Fruit fly (Drosophila melanogaster) whole organism, embryonic: ENCODE measurements around the gene sbr.

Source experiments
- Atf6 ChIP-seq: fragments of 200-800 bp; sonication (Bioruptor generic); IDR thresholded peaks from 2 replicates; pipeline ENCODE4 v1.3.6; 2022; ENCODE audit warnings: missing biosample characterization, missing genetic modification characterization
- B-H2 ChIP-seq: fragments of 200-800 bp; sonication (Bioruptor generic); optimal IDR thresholded peaks from 2 replicates; lab custom pipeline; 2018; ENCODE audit warnings: missing biosample characterization, mild to moderate bottlenecking, missing genetic modification characterization
- CG11093 ChIP-seq: fragments of 200-800 bp; sonication (Bioruptor generic); IDR thresholded peaks from 3 replicates; pipeline ENCODE4 v1.3.6; 2022; ENCODE audit warnings: missing biosample characterization, missing genetic modification characterization
- CG11696 ChIP-seq: fragments of 200-800 bp; sonication (Bioruptor generic); IDR thresholded peaks from 2 replicates; pipeline ENCODE4 v1.3.6; 2022; ENCODE audit warnings: missing biosample characterization, missing genetic modification characterization
- CG12104 ChIP-seq: fragments of 200-800 bp; sonication (Bioruptor generic); optimal IDR thresholded peaks from 3 replicates; lab custom pipeline; 2016; ENCODE audit warnings: missing biosample characterization, missing genetic modification characterization
- CG14441 ChIP-seq: fragments of 200-800 bp; sonication (Bioruptor generic); IDR thresholded peaks from 2 replicates; pipeline ENCODE4 v1.3.6; 2022; ENCODE audit warnings: missing biosample characterization, missing genetic modification characterization
- CG14710 ChIP-seq: fragments of 200-800 bp; sonication (Bioruptor generic); optimal IDR thresholded peaks from 3 replicates; lab custom pipeline; 2019; ENCODE audit warnings: missing biosample characterization, mild to moderate bottlenecking, missing genetic modification characterization, moderate library complexity
- CG14860 ChIP-seq: fragments of 200-800 bp; sonication (Bioruptor generic); IDR thresholded peaks from 3 replicates; pipeline ENCODE4 v1.3.6; 2022; ENCODE audit warnings: missing biosample characterization, missing genetic modification characterization; ENCODE audit not compliant: partially characterized antibody
- CG15479 ChIP-seq: fragments of 200-800 bp; sonication (Bioruptor generic); optimal IDR thresholded peaks from 3 replicates; lab custom pipeline; 2019; ENCODE audit warnings: missing biosample characterization, mild to moderate bottlenecking, missing genetic modification characterization, moderate library complexity
- CG17359 ChIP-seq: fragments of 200-800 bp; sonication (Bioruptor generic); optimal IDR thresholded peaks from 3 replicates; lab custom pipeline; 2018; ENCODE audit warnings: missing biosample characterization, mild to moderate bottlenecking, missing genetic modification characterization, moderate library complexity
- CG17568 ChIP-seq: fragments of 200-800 bp; sonication (Bioruptor generic); optimal IDR thresholded peaks from 2 replicates; lab custom pipeline; 2018; ENCODE audit warnings: missing biosample characterization, mild to moderate bottlenecking, missing genetic modification characterization, moderate library complexity
- CG30020 ChIP-seq: fragments of 200-800 bp; optimal IDR thresholded peaks from 2 replicates; lab custom pipeline; 2019; ENCODE audit warnings: missing biosample characterization, mild to moderate bottlenecking, missing genetic modification characterization, moderate library complexity
- CG34376 ChIP-seq: fragments of 200-800 bp; sonication (Bioruptor generic); optimal IDR thresholded peaks from 2 replicates; lab custom pipeline; 2018; ENCODE audit warnings: missing biosample characterization, mild to moderate bottlenecking, missing genetic modification characterization
- CG3995 ChIP-seq: fragments of 200-800 bp; sonication (Bioruptor generic); optimal IDR thresholded peaks from 3 replicates; lab custom pipeline; 2016; ENCODE audit warnings: missing biosample characterization, missing genetic modification characterization
- CG4360 ChIP-seq: fragments of 200-800 bp; sonication (Bioruptor generic); IDR thresholded peaks from 2 replicates; pipeline ENCODE4 v1.3.6; 2022; ENCODE audit warnings: missing biosample characterization, missing genetic modification characterization
- CG5180 ChIP-seq: fragments of 200-800 bp; sonication (Bioruptor generic); optimal IDR thresholded peaks from 3 replicates; lab custom pipeline; 2017; ENCODE audit warnings: missing biosample characterization, missing genetic modification characterization, mild to moderate bottlenecking, moderate library complexity, missing genetic modification reagents
- CG6854 ChIP-seq: fragments of 200-800 bp; sonication (Bioruptor generic); optimal IDR thresholded peaks from 3 replicates; lab custom pipeline; 2017; ENCODE audit warnings: missing biosample characterization, mild to moderate bottlenecking, missing genetic modification characterization
- CG7556 ChIP-seq: fragments of 200-800 bp; sonication (Bioruptor generic); optimal IDR thresholded peaks from 2 replicates; lab custom pipeline; 2017; ENCODE audit warnings: missing biosample characterization, mild to moderate bottlenecking, missing genetic modification characterization
- CG8290 ChIP-seq, 3 experiments: fragments of 200-800 bp; sonication (Bioruptor generic); optimal IDR thresholded peaks; 2 replicates each; lab custom pipeline; 2016 to 2019; ENCODE audit warnings: missing biosample characterization in 3 of 3, missing genetic modification characterization in 3 of 3, mild to moderate bottlenecking in 2 of 3, moderate library complexity in 1 of 3
- CG8765 ChIP-seq: fragments of 200-800 bp; sonication (Bioruptor generic); IDR thresholded peaks from 2 replicates; pipeline ENCODE4 v1.3.6; 2022; ENCODE audit warnings: missing biosample characterization, missing genetic modification characterization
- CG9609 ChIP-seq: fragments of 200-800 bp; sonication (Bioruptor generic); optimal IDR thresholded peaks from 3 replicates; lab custom pipeline; 2016; ENCODE audit warnings: missing biosample characterization, missing genetic modification characterization
- CG9817 ChIP-seq: fragments of 200-800 bp; sonication (Bioruptor generic); optimal IDR thresholded peaks from 2 replicates; lab custom pipeline; 2018; ENCODE audit warnings: missing biosample characterization, mild to moderate bottlenecking, missing genetic modification characterization, moderate library complexity
- CG9876 ChIP-seq: fragments of 200-800 bp; sonication (Bioruptor generic); optimal IDR thresholded peaks from 2 replicates; lab custom pipeline; 2016; ENCODE audit warnings: missing biosample characterization, missing genetic modification characterization
- CTCF ChIP-seq: fragments of 200-800 bp; sonication (Bioruptor generic); optimal IDR thresholded peaks from 2 replicates; lab custom pipeline; 2017; ENCODE audit warnings: missing biosample characterization, mild to moderate bottlenecking, missing genetic modification characterization, moderate library complexity
- CrebB ChIP-seq: fragments of 200-800 bp; sonication (Bioruptor generic); optimal IDR thresholded peaks from 3 replicates; lab custom pipeline; 2018; ENCODE audit warnings: missing biosample characterization, mild to moderate bottlenecking, missing genetic modification characterization
- Dek ChIP-seq: fragments of 200-800 bp; sonication (Bioruptor generic); optimal IDR thresholded peaks from 3 replicates; lab custom pipeline; 2019; ENCODE audit warnings: missing biosample characterization, mild to moderate bottlenecking, missing genetic modification characterization, moderate library complexity
- E2f2 ChIP-seq: fragments of 200-800 bp; sonication (Bioruptor generic); IDR thresholded peaks from 2 replicates; pipeline ENCODE4 v1.3.6; 2022; ENCODE audit warnings: missing biosample characterization, missing genetic modification characterization
- H15 ChIP-seq: fragments of 200-800 bp; sonication (Bioruptor generic); IDR thresholded peaks from 3 replicates; pipeline ENCODE4 v1.3.6; 2022; ENCODE audit warnings: missing biosample characterization, missing genetic modification characterization
- H2.0 ChIP-seq: fragments of 200-800 bp; sonication (Bioruptor generic); IDR thresholded peaks from 2 replicates; pipeline ENCODE4 v1.3.6; 2022; ENCODE audit warnings: missing biosample characterization, missing genetic modification characterization
- HLH3B ChIP-seq: fragments of 200-800 bp; sonication (Bioruptor generic); IDR thresholded peaks from 2 replicates; pipeline ENCODE4 v1.3.6; 2022; ENCODE audit warnings: missing biosample characterization, missing genetic modification characterization
- HLH4C ChIP-seq: fragments of 200-800 bp; sonication (Bioruptor generic); IDR thresholded peaks from 3 replicates; pipeline ENCODE4 v1.3.6; 2022; ENCODE audit warnings: missing biosample characterization, missing genetic modification characterization; ENCODE audit not compliant: partially characterized antibody
- Lhr ChIP-seq: fragments of 200-800 bp; sonication (Bioruptor generic); optimal IDR thresholded peaks from 3 replicates; lab custom pipeline; 2017; ENCODE audit warnings: mild to moderate bottlenecking, missing biosample characterization, missing genetic modification reagents, missing genetic modification characterization
- Lim3 ChIP-seq: fragments of 200-800 bp; sonication (Bioruptor generic); IDR thresholded peaks from 2 replicates; pipeline ENCODE4 v1.3.6; 2022; ENCODE audit warnings: missing biosample characterization, missing genetic modification characterization
- Lpt ChIP-seq: fragments of >200 bp; optimal IDR thresholded peaks from 2 replicates; lab custom pipeline; 2018; ENCODE audit warnings: missing biosample characterization, missing genetic modification characterization
- Mad ChIP-seq: fragments of 200-800 bp; sonication (Bioruptor generic); optimal IDR thresholded peaks from 2 replicates; lab custom pipeline; 2016; ENCODE audit warnings: missing biosample characterization, missing genetic modification characterization
- Med ChIP-seq: fragments of 200-800 bp; sonication (Bioruptor generic); peaks from one replicate; lab custom pipeline; 2016; ENCODE audit warnings: missing biosample characterization, missing genetic modification characterization, mild to moderate bottlenecking, inconsistent platforms, moderate library complexity
- Nf-YC ChIP-seq: fragments of 200-800 bp; optimal IDR thresholded peaks from 3 replicates; lab custom pipeline; 2019; ENCODE audit warnings: missing biosample characterization, mild to moderate bottlenecking, missing genetic modification characterization, moderate library complexity
- Vsx1 ChIP-seq: fragments of 200-800 bp; sonication (Bioruptor generic); optimal IDR thresholded peaks from 2 replicates; lab custom pipeline; 2017; ENCODE audit warnings: missing biosample characterization, mild to moderate bottlenecking, missing genetic modification characterization, missing genetic modification reagents
- bbx ChIP-seq: fragments of 200-800 bp; sonication (Bioruptor generic); IDR thresholded peaks from 2 replicates; pipeline ENCODE4 v1.3.6; 2022; ENCODE audit warnings: missing biosample characterization, missing genetic modification characterization; ENCODE audit not compliant: partially characterized antibody
- bowl ChIP-seq: fragments of 200-800 bp; sonication (Bioruptor generic); IDR thresholded peaks from 2 replicates; pipeline ENCODE4 v1.3.6; 2022; ENCODE audit warnings: missing biosample characterization, missing genetic modification characterization
- danr ChIP-seq: fragments of 200-800 bp; sonication (Bioruptor generic); IDR thresholded peaks from 2 replicates; pipeline ENCODE4 v1.3.6; 2022; ENCODE audit warnings: missing biosample characterization, missing genetic modification characterization
- emc ChIP-seq: fragments of 200-800 bp; sonication (Bioruptor generic); optimal IDR thresholded peaks from 2 replicates; lab custom pipeline; 2016; ENCODE audit warnings: missing biosample characterization, missing genetic modification characterization
- klu ChIP-seq: fragments of 200-800 bp; sonication (Bioruptor generic); IDR thresholded peaks from 2 replicates; pipeline ENCODE4 v1.3.6; 2022; ENCODE audit warnings: missing biosample characterization, missing genetic modification characterization
- pan ChIP-seq, 4 experiments: fragments of >200 bp in 3 of 4; fragments of 200-800 bp in 1 of 4; sonication (Bioruptor generic) in 1 of 4; optimal IDR thresholded peaks in 3 of 4; IDR thresholded peaks in 1 of 4; 2 replicates each; pipeline versions ENCODE4 v1.3.6 to Lab custom; 2017 to 2022; ENCODE audit warnings: missing biosample characterization in 2 of 4, missing genetic modification characterization in 2 of 4, mixed read lengths in 1 of 4
- pita ChIP-seq: fragments of 200-800 bp; sonication (Bioruptor generic); optimal IDR thresholded peaks from 2 replicates; lab custom pipeline; 2017; ENCODE audit warnings: missing biosample characterization, mild to moderate bottlenecking, missing genetic modification characterization
- sim ChIP-seq: fragments of 200-800 bp; sonication (Bioruptor generic); IDR thresholded peaks from 2 replicates; pipeline ENCODE4 v1.3.6; 2022; ENCODE audit warnings: missing biosample characterization, missing genetic modification characterization
- sisA ChIP-seq: fragments of 200-800 bp; sonication (Bioruptor generic); IDR thresholded peaks from 2 replicates; pipeline ENCODE4 v1.3.6; 2022; ENCODE audit warnings: missing biosample characterization, missing genetic modification characterization
- tgo ChIP-seq: fragments of 200-800 bp; sonication (Bioruptor generic); IDR thresholded peaks from 3 replicates; pipeline ENCODE4 v1.3.6; 2022; ENCODE audit warnings: missing biosample characterization, missing genetic modification characterization
- tin ChIP-seq: fragments of 200-800 bp; sonication (Bioruptor generic); optimal IDR thresholded peaks from 3 replicates; lab custom pipeline; 2016; ENCODE audit warnings: missing biosample characterization, missing genetic modification characterization
- usp ChIP-seq: fragments of >200 bp; optimal IDR thresholded peaks from 2 replicates; lab custom pipeline; 2017; ENCODE audit warnings: missing biosample characterization, missing genetic modification characterization

Gene sbr

dm6 chrX:10877087-10877935 lies 30.4 kb upstream of the sbr start, which contains the start of gene CG1637 (continued):
- TF ChIP-seq Lpt = no peak
- no peak for TF ChIP-seq sim
- TF ChIP-seq Lhr (GFP tag; lab: Kevin White, UChicago) = no peak
- TF ChIP-seq bbx (GFP tag; lab: Robert Waterston, UW) = peak; percentile 82
- no peak for TF ChIP-seq emc (GFP tag; lab: Kevin White, UChicago)
- TF ChIP-seq pan (optimal IDR thresholded peaks at IDR 0.05; lab: Kevin White, UChicago) = no peak
- TF ChIP-seq pan (GFP tag; optimal IDR thresholded peaks at IDR 0.05 in 1 of 2, IDR thresholded peaks at IDR 0.05 in 1 of 2) = no peak
- no peak for TF ChIP-seq Mad (GFP tag; lab: Kevin White, UChicago)
- TF ChIP-seq CG14441 = no peak
- no peak for TF ChIP-seq bowl (GFP tag; lab: Robert Waterston, UW)
- TF ChIP-seq CG8290 (GFP tag; optimal IDR thresholded peaks at IDR 0.05; lab: Kevin White, UChicago) = no peak
- TF ChIP-seq CG8290 (tag; optimal IDR thresholded peaks at IDR 0.05; lab: Kevin White, UChicago) = no peak
- no peak for TF ChIP-seq CG11696 (GFP tag; lab: Robert Waterston, UW)
- no peak for TF ChIP-seq H2.0
- no peak for TF ChIP-seq klu (GFP tag; lab: Robert Waterston, UW)
- no peak for TF ChIP-seq CTCF
- peak; percentile 57; the same call in 1 of the 3 replicates for TF ChIP-seq CG14860 (GFP tag; lab: Robert Waterston, UW)
- no peak for TF ChIP-seq H15 (GFP tag; lab: Robert Waterston, UW)
- peak; percentile 89 for TF ChIP-seq CG4360 (GFP tag; lab: Robert Waterston, UW)
- no peak for TF ChIP-seq Nf-YC (tag; lab: Kevin White, UChicago)
- no peak for TF ChIP-seq CG17568 (GFP tag; lab: Kevin White, UChicago)
- no peak for TF ChIP-seq B-H2 (GFP tag; lab: Kevin White, UChicago)
- TF ChIP-seq sisA (GFP tag; lab: Robert Waterston, UW) = no peak
- no peak for TF ChIP-seq CG15479 (GFP tag; lab: Kevin White, UChicago)
- TF ChIP-seq Vsx1 (GFP tag; lab: Kevin White, UChicago) = no peak
- no peak for TF ChIP-seq CG9609
- TF ChIP-seq CG7556 (GFP tag; lab: Kevin White, UChicago) = no peak
- TF ChIP-seq CG11093 = no peak
- no peak for TF ChIP-seq CG3995 (GFP tag; lab: Kevin White, UChicago)
- TF ChIP-seq CG17359 = no peak
- peak; percentile 32 for TF ChIP-seq Med (GFP tag; lab: Kevin White, UChicago)
- no peak for TF ChIP-seq CG8765 (GFP tag; lab: Robert Waterston, UW)
- no peak for TF ChIP-seq pita
- TF ChIP-seq CG9817 (tag; lab: Kevin White, UChicago) = no peak
- peak; percentile 93 for TF ChIP-seq E2f2 (GFP tag; lab: Robert Waterston, UW)
- TF ChIP-seq CG6854 (GFP tag; lab: Kevin White, UChicago) = no peak
- no peak for TF ChIP-seq Lim3 (GFP tag; lab: Robert Waterston, UW)
- TF ChIP-seq HLH4C = peak; percentile 64
- no peak for TF ChIP-seq CG30020 (tag; lab: Kevin White, UChicago)
- peak; percentile 16 for TF ChIP-seq CG14710 (tag; lab: Kevin White, UChicago)
- no peak for TF ChIP-seq CG12104
- no peak for TF ChIP-seq Dek (tag; lab: Kevin White, UChicago)
- 0 out of 2 replicates have a peak, but pooled peaks have one; percentile 42 for TF ChIP-seq Atf6
- TF ChIP-seq usp (GFP tag; lab: Kevin White, UChicago) = no peak
- no peak for TF ChIP-seq tin (GFP tag; lab: Kevin White, UChicago)
- no peak for TF ChIP-seq tgo (GFP tag; lab: Robert Waterston, UW)
- no peak for TF ChIP-seq HLH3B (GFP tag; lab: Robert Waterston, UW)
- no peak for TF ChIP-seq danr (GFP tag; lab: Robert Waterston, UW)
- TF ChIP-seq CG5180 (GFP tag; lab: Kevin White, UChicago) = no peak
- no peak for TF ChIP-seq CrebB (tag; lab: Kevin White, UChicago)
- TF ChIP-seq CG34376 (GFP tag; lab: Kevin White, UChicago) = no peak
- TF ChIP-seq CG9876 (GFP tag; lab: Kevin White, UChicago) = no peak
